Fruit fly (Drosophila melanogaster): Measurements from ENCODE around the gene CG14210.

The CG14210 gene

DNA sequence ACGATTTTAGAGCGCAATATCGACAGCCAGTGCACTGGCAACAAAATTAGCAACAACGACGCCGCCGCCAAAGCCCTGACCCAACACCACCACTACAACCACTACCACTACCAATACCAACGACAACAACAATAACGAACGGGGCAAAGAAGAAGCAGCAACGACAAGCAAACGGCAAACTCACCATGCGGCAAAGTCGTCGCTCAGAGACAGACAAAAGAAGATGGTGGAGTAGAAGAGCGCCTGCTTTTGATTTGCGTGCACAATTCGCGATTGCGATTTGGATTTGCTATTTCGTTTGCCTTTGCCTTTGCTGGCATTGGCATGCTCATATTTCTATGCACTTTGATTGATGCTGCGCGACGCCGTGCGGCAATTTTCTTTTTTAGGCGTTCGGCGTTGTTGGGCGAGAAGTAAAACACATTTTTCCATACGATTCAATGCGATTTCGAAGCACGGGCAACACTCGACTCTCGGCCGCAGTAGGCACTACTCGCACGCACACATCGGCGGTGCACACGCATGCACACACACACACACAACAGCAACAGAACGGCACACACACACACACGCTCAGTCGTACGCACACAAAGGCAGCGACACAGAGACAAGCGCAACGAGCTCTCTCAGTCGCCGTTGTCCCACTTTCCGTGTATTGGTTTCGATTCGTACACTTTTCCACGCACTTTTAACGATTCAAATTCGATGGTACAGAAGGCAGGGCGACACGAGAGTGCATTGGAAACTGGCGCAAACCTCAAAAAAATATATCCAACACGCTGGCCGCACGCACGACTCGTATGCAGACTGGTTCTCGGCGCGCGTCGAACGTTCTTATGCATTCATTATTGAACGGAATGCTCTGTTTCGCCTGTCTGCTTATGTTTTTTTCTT lies 21.7 kb downstream of the CG14210 start:
- TF ChIP-seq noc (tag; optimal IDR thresholded peaks at IDR 0.05): no peak

DNA sequence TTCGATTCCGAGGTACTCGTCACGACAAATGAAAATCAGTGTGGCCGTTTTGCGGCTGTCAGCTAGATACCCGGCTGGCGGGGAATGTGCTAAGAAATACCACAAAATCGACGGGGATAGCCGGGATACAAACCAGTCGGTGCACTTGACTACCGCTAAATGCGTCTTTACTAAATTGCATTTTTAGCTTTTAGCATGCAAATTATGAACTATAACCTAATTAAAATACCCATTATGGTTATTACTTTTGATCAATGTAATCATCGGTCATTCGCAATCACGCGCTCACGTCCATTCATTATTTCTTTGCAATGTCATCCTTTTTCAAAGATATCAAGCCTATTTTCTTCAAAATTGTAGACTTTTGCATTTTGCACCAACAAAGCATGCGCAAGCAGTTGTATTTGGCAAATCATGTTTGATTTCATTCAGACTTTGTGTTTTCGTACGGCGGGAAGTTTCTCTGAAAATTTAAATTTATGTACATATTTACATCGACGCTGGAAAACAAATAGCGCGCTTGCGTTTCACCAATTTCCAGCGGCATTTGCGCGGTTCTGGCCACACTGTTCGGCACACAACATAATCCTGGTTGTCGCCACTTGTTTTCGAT lies 22.4 kb downstream of the CG14210 start, which contains the start of gene Rcd-1:
TSS of gene Rcd-1 (plus strand) at position 440 of the 613 bp plus-strand sequence.
- TF ChIP-seq noc (tag; optimal IDR thresholded peaks at IDR 0.05): no peak

DNA sequence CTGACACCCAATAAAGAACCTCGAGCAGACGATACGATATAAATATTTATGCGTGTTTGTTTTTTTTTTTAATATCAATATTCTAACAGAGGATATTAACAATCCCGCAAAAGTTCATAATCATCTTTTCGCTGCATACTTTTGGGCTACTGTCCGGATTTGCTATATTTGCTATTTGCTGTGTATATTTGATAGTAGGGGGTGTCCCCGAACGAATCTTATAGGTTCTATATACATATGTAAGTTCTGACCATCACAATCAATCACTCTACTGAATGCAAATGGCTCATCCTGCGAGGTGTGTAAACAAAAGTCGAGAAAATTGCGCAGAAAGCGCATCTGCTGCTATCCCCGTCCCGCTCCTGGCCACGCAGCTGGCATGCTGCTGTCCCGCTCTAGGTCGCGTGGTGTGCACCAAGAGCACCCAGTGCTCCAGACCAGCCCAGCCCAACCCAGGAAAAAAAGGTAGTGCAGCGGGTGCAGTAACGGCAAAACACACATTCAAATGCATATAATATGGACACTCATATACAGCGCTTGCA lies 24.8 kb downstream of the CG14210 start:
- no peak for TF ChIP-seq noc (tag; optimal IDR thresholded peaks at IDR 0.05)

DNA sequence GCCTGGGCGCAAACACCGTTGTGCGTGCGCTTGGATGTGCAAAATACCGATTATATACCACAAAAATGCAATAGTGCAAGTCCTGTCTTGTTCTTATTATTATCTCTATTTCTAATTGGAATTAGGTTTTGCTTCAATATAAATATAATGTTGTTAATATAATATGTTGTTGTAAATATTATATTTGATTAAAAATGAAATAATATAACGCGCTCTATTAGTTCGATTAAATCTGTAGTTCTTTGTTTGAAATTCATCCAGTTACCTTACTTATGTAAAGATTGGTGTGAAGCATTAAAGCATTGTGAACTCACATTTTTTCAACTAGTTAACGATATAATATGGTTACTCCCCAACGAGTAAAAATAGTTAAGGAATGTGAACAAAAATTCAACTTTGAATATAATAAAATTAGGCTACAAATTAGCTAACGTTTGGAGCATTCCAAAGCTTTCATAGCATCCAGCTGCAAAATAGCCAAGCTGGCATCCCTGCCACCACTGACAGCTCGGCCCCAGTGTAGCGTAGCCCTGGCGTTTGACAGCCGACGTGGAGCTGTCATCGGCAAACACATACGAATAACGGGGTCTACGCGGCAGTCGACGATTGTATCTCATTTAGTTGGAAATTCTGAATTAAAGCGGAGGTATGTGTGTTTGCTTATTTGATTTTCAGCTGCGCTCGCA lies 27.0 kb downstream of the CG14210 start, which contains the start of the genes CG12237 and Sec61gamma:
TSS of gene CG12237 (minus strand) at position 51 of the 686 bp plus-strand sequence.
TSS of gene Sec61gamma (plus strand) at position 509 of the 686 bp plus-strand sequence.
- TF ChIP-seq noc (tag; optimal IDR thresholded peaks at IDR 0.05): no peak

DNA sequence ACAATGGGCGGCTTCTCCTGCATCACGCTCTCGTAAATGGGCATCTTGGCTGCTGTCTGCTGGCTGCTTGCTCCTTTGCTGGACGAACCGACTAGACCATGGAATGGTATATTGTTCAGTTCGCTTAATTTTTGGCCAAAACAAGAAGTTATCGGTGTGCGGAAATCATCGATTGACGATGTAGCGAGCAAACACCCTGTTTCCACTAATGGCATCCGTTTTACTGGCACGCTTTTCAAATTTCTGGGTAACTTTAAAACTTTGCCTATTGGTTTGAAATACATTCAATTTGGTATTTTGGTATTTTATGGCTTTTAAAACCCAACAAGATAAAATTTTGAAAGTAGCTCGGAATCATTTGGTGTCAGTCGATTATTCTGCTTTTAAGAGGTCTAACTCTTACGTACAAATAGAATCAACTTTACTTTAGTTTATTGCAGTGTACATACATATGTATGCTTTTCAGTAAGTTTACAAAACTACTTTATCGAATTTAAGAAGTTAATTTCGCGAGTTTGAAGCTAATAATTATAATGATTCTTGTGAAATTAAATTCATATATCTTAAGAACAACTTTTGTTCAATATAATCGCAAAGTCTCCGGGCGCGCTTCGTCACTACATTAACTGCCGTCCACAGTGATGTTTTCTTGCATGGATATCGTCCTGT lies 30.0 kb downstream of the CG14210 start, which contains the start of gene Arp10:
TSS of gene Arp10 (minus strand) at position 304 of the 669 bp plus-strand sequence.
- no peak for TF ChIP-seq noc (tag; optimal IDR thresholded peaks at IDR 0.05)

DNA sequence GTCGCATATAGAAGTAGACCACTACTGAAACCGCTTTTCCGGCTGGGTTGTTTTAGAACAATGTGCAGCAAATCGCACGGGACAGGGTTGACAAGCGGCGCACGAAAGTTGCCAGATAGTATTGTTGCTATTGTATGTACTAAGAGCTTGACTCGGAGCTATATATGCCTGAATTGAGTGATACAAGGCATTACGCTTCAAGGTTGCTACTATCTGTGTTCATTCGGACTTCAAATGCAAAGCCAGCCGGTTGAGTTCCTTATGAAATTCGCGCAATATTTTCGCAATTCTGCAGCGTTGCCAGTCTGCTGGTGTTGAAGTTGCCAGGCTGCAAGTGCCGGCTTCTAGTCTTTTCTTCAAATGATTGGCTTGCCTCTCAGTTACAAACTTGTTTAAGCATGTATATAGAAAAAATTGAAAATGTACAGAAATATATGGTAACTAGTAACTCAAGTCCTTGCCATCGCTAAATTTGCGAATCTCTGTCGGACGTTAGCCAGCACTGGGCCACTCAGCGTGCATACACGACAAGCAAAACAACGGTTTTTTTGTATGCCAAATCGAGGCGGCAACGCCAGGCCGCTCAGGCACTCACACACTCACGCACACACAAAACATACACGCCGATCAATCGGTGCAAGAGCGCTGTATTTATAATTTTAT lies 35.9 kb downstream of the CG14210 start, which contains the start of the genes Ranbp21 and Elys:
TSS of gene Ranbp21 (minus strand) at position 513 of the 663 bp plus-strand sequence.
TSS of gene Elys (plus strand) at position 549 of the 663 bp plus-strand sequence.
- TF ChIP-seq noc (tag; optimal IDR thresholded peaks at IDR 0.05): no peak

DNA sequence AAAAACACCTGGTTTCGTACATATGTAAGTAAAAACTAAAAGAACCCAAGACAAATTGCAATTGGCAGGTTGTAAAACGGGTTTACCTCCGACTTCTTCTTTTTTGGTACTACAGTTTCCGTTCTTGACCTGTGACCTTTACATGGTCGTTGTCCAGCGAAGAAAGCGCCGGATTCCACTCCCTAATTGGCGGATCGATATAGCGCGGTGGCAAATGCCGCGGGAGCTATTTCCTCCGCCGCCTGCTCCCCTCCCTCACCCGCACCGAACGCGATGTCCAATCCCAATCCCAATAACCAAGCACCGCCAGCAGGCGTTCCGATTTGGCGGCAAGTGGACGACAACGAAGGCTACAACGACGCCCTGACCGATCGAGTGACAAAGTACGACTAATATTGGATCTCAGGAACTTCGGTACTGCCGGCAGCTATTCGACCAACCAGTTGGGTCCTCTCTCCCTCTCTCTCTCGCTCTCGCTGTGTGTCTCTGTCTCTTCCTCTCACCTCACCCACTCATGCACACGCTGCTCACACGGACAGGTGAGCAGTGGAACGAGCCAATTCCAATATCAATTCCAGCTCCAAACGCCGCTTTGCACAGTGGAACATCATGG lies 46.7 kb downstream of the CG14210 start:
- no peak for TF ChIP-seq noc (tag; optimal IDR thresholded peaks at IDR 0.05)

DNA sequence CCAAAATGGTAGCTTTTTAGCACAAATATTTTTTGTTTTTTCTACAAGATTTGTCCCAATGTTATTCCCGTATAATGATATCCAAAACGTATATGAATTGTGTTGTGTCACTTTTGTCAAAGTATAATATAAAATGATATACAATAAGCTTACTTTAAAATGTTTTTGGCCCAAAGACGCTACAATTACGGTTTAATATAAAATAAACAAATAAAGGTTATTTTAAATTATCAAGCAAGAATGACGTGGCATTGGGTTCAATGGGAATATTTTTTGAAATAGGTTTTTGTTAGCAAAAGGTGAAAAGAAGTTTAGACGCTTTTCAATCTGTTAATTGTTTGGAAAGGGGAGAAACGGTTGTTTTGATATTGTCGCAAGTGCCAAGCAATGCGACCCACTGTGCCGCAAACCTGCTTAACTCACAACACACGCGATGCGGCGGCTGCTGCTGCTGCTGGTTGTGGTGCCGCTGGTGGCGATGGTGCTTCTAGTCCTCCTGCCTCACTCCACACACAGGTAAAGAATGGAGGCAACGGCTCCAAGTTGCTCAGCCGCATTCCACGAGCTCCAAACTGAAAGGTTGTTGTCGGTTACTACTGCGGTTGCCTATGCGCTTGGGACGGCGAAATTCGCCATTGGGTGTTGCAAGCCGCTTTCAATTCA lies 47.3 kb downstream of the CG14210 start:
- no peak for TF ChIP-seq noc (tag; optimal IDR thresholded peaks at IDR 0.05)

DNA sequence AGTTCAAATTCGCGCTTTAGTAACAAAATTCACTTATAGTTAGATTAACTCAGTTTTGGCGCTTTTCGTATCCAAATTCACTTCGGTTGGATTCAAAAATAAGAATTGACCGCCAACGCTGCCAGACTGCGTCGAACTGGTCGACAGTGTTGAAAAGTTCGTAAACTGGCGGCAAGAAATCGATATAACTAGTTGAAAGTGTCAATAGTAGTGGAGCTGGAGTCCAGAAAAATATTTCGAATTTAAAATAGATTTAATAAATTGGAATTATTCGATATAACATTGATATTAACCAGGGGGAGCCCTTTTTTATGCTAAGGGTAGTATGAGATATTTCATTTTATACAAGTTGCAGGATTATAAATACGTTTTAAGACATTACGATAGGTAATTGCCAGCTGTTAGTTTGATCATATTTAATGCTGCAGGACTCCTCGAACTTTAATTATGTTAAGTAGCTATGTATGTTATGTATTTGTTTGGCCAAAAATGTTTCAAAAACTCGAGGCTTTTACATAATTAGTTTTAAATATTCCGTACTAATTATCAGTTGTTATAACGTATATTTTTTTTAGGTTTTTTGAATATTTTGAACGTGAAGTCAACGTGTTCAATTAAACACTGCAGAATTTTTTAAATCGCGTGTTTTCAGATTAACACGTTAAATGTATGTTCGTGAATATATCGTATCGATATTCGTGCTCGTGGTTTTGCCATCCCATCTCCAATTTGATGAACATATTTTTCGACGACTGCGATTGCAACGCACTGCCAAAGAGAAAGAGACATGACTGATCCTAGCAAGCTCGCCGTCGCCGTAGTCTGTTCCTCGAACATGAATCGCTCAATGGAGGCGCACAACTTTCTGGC lies 48.1 kb downstream of the CG14210 start, which contains the start of the genes CG14223 and Ssu72:
TSS of gene CG14223 (minus strand) at position 113 of the 870 bp plus-strand sequence.
TSS of gene Ssu72 (plus strand) at position 703 of the 870 bp plus-strand sequence.
- no peak for TF ChIP-seq noc (tag; optimal IDR thresholded peaks at IDR 0.05)

DNA sequence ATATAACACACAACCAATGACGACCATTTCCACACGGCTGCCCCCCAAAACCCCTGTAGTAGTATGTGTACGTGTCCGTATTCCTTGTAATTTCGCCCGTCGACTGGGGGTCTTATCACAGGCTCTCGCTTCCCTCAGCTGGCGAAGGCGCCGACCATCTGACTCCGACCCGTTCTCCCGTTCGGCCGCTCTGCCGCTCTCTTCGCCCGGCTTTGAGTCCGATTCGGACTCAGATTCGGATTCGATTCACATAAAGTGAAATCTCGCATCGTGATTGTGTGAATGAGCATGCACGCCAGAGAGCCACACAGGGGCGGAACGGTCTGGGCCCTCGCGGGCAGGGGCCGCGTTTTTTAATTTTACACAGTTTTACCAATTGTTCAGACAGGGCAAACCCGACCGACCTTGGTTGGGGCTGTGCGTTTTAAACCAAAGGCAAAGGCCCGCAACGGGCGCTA lies 49.7 kb downstream of the CG14210 start:
- TF ChIP-seq noc (tag; optimal IDR thresholded peaks at IDR 0.05): peak; percentile 30
